Worm (Caenorhabditis elegans): ENCODE measurements around the gene F32D8.4.

Gene F32D8.4

ce11 chrV:10897172-10897571 lies 3.8 kb upstream of the F32D8.4 start (continued):
- TF ChIP-seq zfh-2 (GFP tag; conservative IDR thresholded peaks at IDR 0.05) (peak; percentile 94), chd-7 (tag; optimal IDR thresholded peaks at IDR 0.05) (peak; percentile 97), aptf-3 (GFP tag; IDR thresholded peaks at IDR 0.05) (0 out of 2 replicates have a peak, but pooled peaks have one; percentile 55), attf-5 (GFP tag; optimal IDR thresholded peaks at IDR 0.05) (peak; percentile 100), sea-2 (GFP tag; IDR thresholded peaks at IDR 0.05) (0 out of 2 replicates have a peak, but pooled peaks have one; percentile 42), mcd-1 (GFP tag; IDR thresholded peaks at IDR 0.05) (peak; percentile 98), Y95B8A.8 (GFP tag; IDR thresholded peaks at IDR 0.05) (peak; percentile 96), tlf-1 (GFP tag; optimal IDR thresholded peaks at IDR 0.05) (peak; percentile 99), nfya-2 (GFP tag; IDR thresholded peaks at IDR 0.05) (peak; percentile 97), hlh-12 (tag; optimal IDR thresholded peaks at IDR 0.05) (no peak), ztf-6 (GFP tag; IDR thresholded peaks at IDR 0.05) (peak; percentile 91), B0019.2 (GFP tag; conservative IDR thresholded peaks at IDR 0.05) (peak; percentile 87), efl-1 (GFP tag; optimal IDR thresholded peaks at IDR 0.05) (peak; percentile 98), bed-1 (GFP tag; IDR thresholded peaks at IDR 0.05) (peak; percentile 95), ztf-18 (tag; optimal IDR thresholded peaks at IDR 0.05) (peak; percentile 85), fkh-3 (tag; optimal IDR thresholded peaks at IDR 0.05) (no peak)

ce11 chrV:10897106-10897171 lies 3.6 kb upstream of the F32D8.4 start, which contains the start of gene sec-61.G:
TSS of gene sec-61.G (minus strand) at chrV:10897143.
- TF ChIP-seq nfyb-1 (GFP tag; IDR thresholded peaks at IDR 0.05) (no peak), F52B5.7 (tag; optimal IDR thresholded peaks at IDR 0.05) (no peak), die-1 (tag; optimal IDR thresholded peaks at IDR 0.05) (no peak), B0261.1 (tag; optimal IDR thresholded peaks at IDR 0.05) (no peak), lir-1 (GFP tag; conservative IDR thresholded peaks at IDR 0.05) (no peak), aptf-3 (GFP tag; IDR thresholded peaks at IDR 0.05) (no peak), ztf-22 (GFP tag; optimal IDR thresholded peaks at IDR 0.05) (no peak), unc-62 (GFP tag; optimal IDR thresholded peaks at IDR 0.05) (no peak), lsy-27 (tag; optimal IDR thresholded peaks at IDR 0.05; ENCODE audit: borderline replicate concordance, insufficient read depth) (no peak), ceh-91 (GFP tag; IDR thresholded peaks at IDR 0.05) (no peak)

- TF ChIP-seq Y56A3A.18 (GFP tag; IDR thresholded peaks at IDR 0.05), result 0 out of 2 replicates have a peak, but pooled peaks have one; percentile 10
- TF ChIP-seq ceh-58 (GFP tag; IDR thresholded peaks at IDR 0.05), result 0 out of 2 replicates have a peak, but pooled peaks have one; percentile 5
- no peak for TF ChIP-seq ccch-3 (GFP tag; optimal IDR thresholded peaks at IDR 0.05)
Observed at ce11 chrV:10896706-10897105, 3.3 kb upstream of the F32D8.4 start.

ce11 chrV:10896295-10896694 lies 2.9 kb upstream of the F32D8.4 start, which contains the start of gene F32D8.13:
TSS of gene F32D8.13 (minus strand) at chrV:10896543.
- TF ChIP-seq hmg-1.2 (GFP tag; IDR thresholded peaks at IDR 0.05) (no peak; the same call in 1 of the 2 replicates), die-1 (tag; optimal IDR thresholded peaks at IDR 0.05) (no peak), unc-130 (GFP tag; optimal IDR thresholded peaks at IDR 0.05) (no peak), ztf-25 (GFP tag; IDR thresholded peaks at IDR 0.05) (no peak), hmg-20 (GFP tag; IDR thresholded peaks at IDR 0.05) (no peak), sptf-2 (GFP tag; optimal IDR thresholded peaks at IDR 0.05) (no peak), nhr-120 (GFP tag; IDR thresholded peaks at IDR 0.05) (no peak), aptf-3 (GFP tag; IDR thresholded peaks at IDR 0.05) (no peak), snpc-4 (GFP tag; optimal IDR thresholded peaks at IDR 0.05) (no peak), snpc-4 (tag; optimal IDR thresholded peaks at IDR 0.05) (no peak), ceh-91 (GFP tag; IDR thresholded peaks at IDR 0.05) (no peak), nhr-27 (tag; optimal IDR thresholded peaks at IDR 0.05) (no peak), let-526 (GFP tag; IDR thresholded peaks at IDR 0.05) (no peak), nhr-80 (tag; optimal IDR thresholded peaks at IDR 0.05) (no peak), Y56A3A.18 (GFP tag; IDR thresholded peaks at IDR 0.05) (0 out of 2 replicates have a peak, but pooled peaks have one; percentile 33), lin-35 (GFP tag; optimal IDR thresholded peaks at IDR 0.05) (no peak), F23B12.7 (tag; optimal IDR thresholded peaks at IDR 0.05; ENCODE audit: insufficient read depth) (no peak), sea-2 (GFP tag; IDR thresholded peaks at IDR 0.05) (no peak), bed-2 (GFP tag; IDR thresholded peaks at IDR 0.05) (no peak), ama-1 (optimal IDR thresholded peaks at IDR 0.05) (peak; percentile 58), ama-1 (GFP tag; optimal IDR thresholded peaks at IDR 0.05) (no peak), attf-3 (GFP tag; conservative IDR thresholded peaks at IDR 0.05) (no peak), C17E4.6 (GFP tag; IDR thresholded peaks at IDR 0.05) (no peak), dox-1 (GFP tag; IDR thresholded peaks at IDR 0.05) (no peak), bed-1 (GFP tag; IDR thresholded peaks at IDR 0.05) (no peak)

Measured in whole organism, young adult.